Worm (Caenorhabditis elegans): ENCODE measurements around the gene apc-17.

The apc-17 gene

DNA sequence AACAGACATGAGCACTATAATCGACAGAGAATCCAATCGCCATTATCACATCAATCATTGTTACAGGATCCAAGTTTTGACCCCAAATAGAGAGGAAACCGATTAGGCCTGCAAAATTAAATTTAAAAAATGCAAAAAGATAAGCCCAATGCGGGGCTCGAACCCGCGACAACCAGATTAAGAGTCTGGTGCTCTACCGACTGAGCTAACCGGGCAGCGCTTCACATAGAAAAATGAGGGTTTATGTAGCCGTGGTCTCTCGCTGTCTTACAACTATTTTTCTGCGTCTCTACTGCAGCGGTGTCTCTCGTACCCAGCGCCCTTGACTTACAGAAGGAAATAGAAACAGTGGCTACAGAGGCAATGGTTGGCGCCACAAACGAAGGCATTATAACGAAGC lies 49.7 kb downstream of the apc-17 start:
- TF ChIP-seq ztf-29 (GFP tag; IDR thresholded peaks at IDR 0.05) = peak; percentile 78
- TF ChIP-seq med-1 (GFP tag; optimal IDR thresholded peaks at IDR 0.05; ENCODE audit: insufficient read depth) = no peak
- peak; percentile 84 for TF ChIP-seq tab-1 (GFP tag; IDR thresholded peaks at IDR 0.05)
- TF ChIP-seq klf-2 (GFP tag; conservative IDR thresholded peaks at IDR 0.05) = peak; percentile 74
- TF ChIP-seq cog-1 (tag; optimal IDR thresholded peaks at IDR 0.05) = no peak
- peak; percentile 86 for TF ChIP-seq flt-1 (GFP tag; IDR thresholded peaks at IDR 0.05)
- TF ChIP-seq T22C8.4 (GFP tag; IDR thresholded peaks at IDR 0.05) = peak; percentile 60; the same call in 1 of the 2 replicates
- TF ChIP-seq ztf-23 (GFP tag; IDR thresholded peaks at IDR 0.05) = peak; percentile 78
- peak; percentile 58; the same call in 1 of the 2 replicates for TF ChIP-seq ref-1 (GFP tag; conservative IDR thresholded peaks at IDR 0.05)

All from whole organism, midembryonic.